Worm (Caenorhabditis elegans): ENCODE measurements around the gene col-37.

- TF ChIP-seq dmd-4 (tag; optimal IDR thresholded peaks at IDR 0.05) (no peak), ztf-11 (tag; optimal IDR thresholded peaks at IDR 0.05) (no peak), elt-3 (tag; optimal IDR thresholded peaks at IDR 0.05) (no peak), mbf-1 (tag; optimal IDR thresholded peaks at IDR 0.05) (no peak)
Measured at ce11 chrV:12162220-12162619, 5.3 kb downstream of the col-37 start, which contains the start of gene C27A7.5.
